Fruit fly (Drosophila melanogaster) whole organism, embryonic: ENCODE results near the gene CG42726.

Source experiments
- BEAF-32 ChIP-seq: fragments of 200-800 bp; sonication (Bioruptor generic); optimal IDR thresholded peaks from 3 replicates; lab custom pipeline; 2017; ENCODE audit warnings: missing biosample characterization, missing genetic modification characterization, mild to moderate bottlenecking, moderate library complexity, missing genetic modification reagents
- CG12236 ChIP-seq: fragments of 200-800 bp; sonication (Bioruptor generic); optimal IDR thresholded peaks from 2 replicates; lab custom pipeline; 2016; ENCODE audit warnings: missing biosample characterization, missing genetic modification characterization
- CG14860 ChIP-seq: fragments of 200-800 bp; sonication (Bioruptor generic); IDR thresholded peaks from 3 replicates; pipeline ENCODE4 v1.3.6; 2022; ENCODE audit warnings: missing biosample characterization, missing genetic modification characterization; ENCODE audit not compliant: partially characterized antibody
- CG16813 ChIP-seq: fragments of 200-800 bp; sonication (Bioruptor generic); IDR thresholded peaks from 3 replicates; pipeline ENCODE4 v1.3.6; 2022; ENCODE audit warnings: missing biosample characterization, missing genetic modification characterization; ENCODE audit not compliant: partially characterized antibody
- CG16863 ChIP-seq: fragments of 200-800 bp; sonication (Bioruptor generic); optimal IDR thresholded peaks from 3 replicates; lab custom pipeline; 2016; ENCODE audit warnings: missing biosample characterization, missing genetic modification characterization
- CG2116 ChIP-seq: fragments of 200-800 bp; sonication (Bioruptor generic); optimal IDR thresholded peaks from 3 replicates; lab custom pipeline; 2018; ENCODE audit warnings: missing biosample characterization, mild to moderate bottlenecking, missing genetic modification characterization
- CG32767 ChIP-seq: fragments of 200-800 bp; sonication (Bioruptor generic); IDR thresholded peaks from 2 replicates; pipeline ENCODE4 v1.3.6; 2022; ENCODE audit warnings: missing biosample characterization, missing genetic modification characterization
- CG34376 ChIP-seq: fragments of 200-800 bp; sonication (Bioruptor generic); optimal IDR thresholded peaks from 2 replicates; lab custom pipeline; 2018; ENCODE audit warnings: missing biosample characterization, mild to moderate bottlenecking, missing genetic modification characterization
- CG3847 ChIP-seq: fragments of 200-800 bp; sonication (Bioruptor generic); IDR thresholded peaks from 2 replicates; pipeline ENCODE4 v1.3.6; 2022; ENCODE audit warnings: missing biosample characterization, missing genetic modification characterization
- CG4730 ChIP-seq: fragments of 200-800 bp; sonication (Bioruptor generic); IDR thresholded peaks from 2 replicates; pipeline ENCODE4 v1.3.6; 2022; ENCODE audit warnings: missing biosample characterization, missing genetic modification characterization
- CG6654 ChIP-seq: fragments of 200-800 bp; sonication (Bioruptor generic); optimal IDR thresholded peaks from 2 replicates; lab custom pipeline; 2017; ENCODE audit warnings: missing biosample characterization, mild to moderate bottlenecking, missing genetic modification characterization
- CG6683 ChIP-seq: fragments of 200-800 bp; sonication (Bioruptor generic); optimal IDR thresholded peaks from 2 replicates; lab custom pipeline; 2017; ENCODE audit warnings: missing biosample characterization, mild to moderate bottlenecking, missing genetic modification characterization, missing genetic modification reagents
- CG6791 ChIP-seq: fragments of 200-800 bp; sonication (Bioruptor generic); IDR thresholded peaks from 3 replicates; pipeline ENCODE4 v1.3.6; 2022; ENCODE audit warnings: missing biosample characterization, missing genetic modification characterization; ENCODE audit not compliant: partially characterized antibody
- CG7745 ChIP-seq: fragments of 200-800 bp; sonication (Bioruptor generic); optimal IDR thresholded peaks from 2 replicates; lab custom pipeline; 2018; ENCODE audit warnings: missing biosample characterization, mild to moderate bottlenecking, missing genetic modification characterization, moderate library complexity
- CG7987 ChIP-seq: fragments of 200-800 bp; sonication (Bioruptor generic); optimal IDR thresholded peaks from 2 replicates; lab custom pipeline; 2018; ENCODE audit warnings: missing biosample characterization, mild to moderate bottlenecking, missing genetic modification characterization, moderate library complexity
- CTCF ChIP-seq: fragments of 200-800 bp; sonication (Bioruptor generic); optimal IDR thresholded peaks from 2 replicates; lab custom pipeline; 2017; ENCODE audit warnings: missing biosample characterization, mild to moderate bottlenecking, missing genetic modification characterization, moderate library complexity
- Deaf1 ChIP-seq: fragments of 200-800 bp; optimal IDR thresholded peaks from 3 replicates; lab custom pipeline; 2019; ENCODE audit warnings: missing biosample characterization, mild to moderate bottlenecking, missing genetic modification characterization, moderate library complexity
- Dp ChIP-seq: fragments of 200-800 bp; sonication (Bioruptor generic); optimal IDR thresholded peaks from 2 replicates; lab custom pipeline; 2018; ENCODE audit warnings: missing biosample characterization, mild to moderate bottlenecking, missing genetic modification characterization, moderate library complexity
- E2f2 ChIP-seq: fragments of 200-800 bp; sonication (Bioruptor generic); IDR thresholded peaks from 2 replicates; pipeline ENCODE4 v1.3.6; 2022; ENCODE audit warnings: missing biosample characterization, missing genetic modification characterization
- Fer2 ChIP-seq: fragments of 200-800 bp; sonication (Bioruptor generic); optimal IDR thresholded peaks from 2 replicates; lab custom pipeline; 2018; ENCODE audit warnings: missing biosample characterization, mild to moderate bottlenecking, missing genetic modification characterization, moderate library complexity
- Hand ChIP-seq: fragments of 200-800 bp; sonication (Bioruptor generic); optimal IDR thresholded peaks from 2 replicates; lab custom pipeline; 2017; ENCODE audit warnings: mild to moderate bottlenecking, missing biosample characterization, missing genetic modification reagents, missing genetic modification characterization
- Hr78 ChIP-seq, 2 experiments: fragments of 200-800 bp in 1 of 2; fragments of >200 bp in 1 of 2; sonication (Bioruptor generic) in 1 of 2; optimal IDR thresholded peaks; 2 replicates each; lab custom pipeline; 2017 to 2019; ENCODE audit warnings: missing biosample characterization in 2 of 2, missing genetic modification characterization in 2 of 2, mild to moderate bottlenecking in 1 of 2, moderate library complexity in 1 of 2
- MBD-R2 ChIP-seq: fragments of 200-800 bp; sonication (Bioruptor generic); IDR thresholded peaks from 2 replicates; pipeline ENCODE4 v1.3.6; 2022; ENCODE audit warnings: missing biosample characterization, missing genetic modification characterization
- Neu2 ChIP-seq: fragments of 200-800 bp; sonication (Bioruptor generic); optimal IDR thresholded peaks from 3 replicates; lab custom pipeline; 2016; ENCODE audit warnings: missing biosample characterization, missing genetic modification characterization, borderline replicate concordance
- Opbp ChIP-seq: fragments of 200-800 bp; sonication (Bioruptor generic); IDR thresholded peaks from 3 replicates; pipeline ENCODE4 v1.3.6; 2022; ENCODE audit warnings: missing biosample characterization, missing genetic modification characterization; ENCODE audit not compliant: partially characterized antibody
- Sox100B ChIP-seq: fragments of 200-800 bp; sonication (Bioruptor generic); optimal IDR thresholded peaks from 3 replicates; lab custom pipeline; 2018; ENCODE audit warnings: missing biosample characterization, mild to moderate bottlenecking, missing genetic modification characterization
- Sry-δ ChIP-seq: fragments of 200-800 bp; sonication (Bioruptor generic); optimal IDR thresholded peaks from 2 replicates; lab custom pipeline; 2016; ENCODE audit warnings: missing biosample characterization, missing genetic modification characterization
- Stat92E ChIP-seq, 3 experiments: fragments of >200 bp in 2 of 3; fragments of 200-800 bp in 1 of 3; sonication (Bioruptor generic) in 1 of 3; optimal IDR thresholded peaks; 2 replicates each; lab custom pipeline; 2017 to 2019; ENCODE audit warnings: missing biosample characterization in 3 of 3, missing genetic modification characterization in 3 of 3, mild to moderate bottlenecking in 1 of 3, moderate library complexity in 1 of 3
- Xrp1 ChIP-seq: fragments of 200-800 bp; sonication (Bioruptor generic); IDR thresholded peaks from 2 replicates; pipeline ENCODE4 v1.3.6; 2022; ENCODE audit warnings: missing biosample characterization, missing genetic modification characterization
- ara ChIP-seq: fragments of 200-800 bp; sonication (Bioruptor generic); IDR thresholded peaks from 2 replicates; pipeline ENCODE4 v1.3.6; 2022; ENCODE audit warnings: missing biosample characterization, missing genetic modification characterization
- bbx ChIP-seq: fragments of 200-800 bp; sonication (Bioruptor generic); IDR thresholded peaks from 2 replicates; pipeline ENCODE4 v1.3.6; 2022; ENCODE audit warnings: missing biosample characterization, missing genetic modification characterization; ENCODE audit not compliant: partially characterized antibody
- btn ChIP-seq: fragments of 200-800 bp; sonication (Bioruptor generic); optimal IDR thresholded peaks from 2 replicates; lab custom pipeline; 2016; ENCODE audit warnings: missing biosample characterization, missing genetic modification characterization
- crp ChIP-seq, 2 experiments: fragments of 200-800 bp; sonication (Bioruptor generic); optimal IDR thresholded peaks; 2 replicates in 1 of 2; 3 replicates in 1 of 2; lab custom pipeline; 2017; ENCODE audit warnings: missing biosample characterization in 2 of 2, missing genetic modification characterization in 2 of 2, mild to moderate bottlenecking in 1 of 2, moderate library complexity in 1 of 2
- ham ChIP-seq: fragments of 200-800 bp; sonication (Bioruptor generic); IDR thresholded peaks from 2 replicates; pipeline ENCODE4 v1.3.6; 2022; ENCODE audit warnings: missing biosample characterization, missing genetic modification characterization
- hbn ChIP-seq: fragments of 200-800 bp; sonication (Bioruptor generic); IDR thresholded peaks from 2 replicates; pipeline ENCODE4 v1.3.6; 2022; ENCODE audit warnings: missing biosample characterization, missing genetic modification characterization; ENCODE audit not compliant: partially characterized antibody
- kni ChIP-seq: fragments of 200-800 bp; sonication (Bioruptor generic); optimal IDR thresholded peaks from 3 replicates; lab custom pipeline; 2017; ENCODE audit warnings: mild to moderate bottlenecking, missing biosample characterization, missing genetic modification reagents, missing genetic modification characterization
- knrl ChIP-seq: fragments of 200-800 bp; sonication (Bioruptor generic); IDR thresholded peaks from 3 replicates; pipeline ENCODE4 v1.3.6; 2022; ENCODE audit warnings: missing biosample characterization, missing genetic modification characterization; ENCODE audit not compliant: partially characterized antibody
- lab ChIP-seq: fragments of 200-800 bp; sonication (Bioruptor generic); optimal IDR thresholded peaks from 3 replicates; lab custom pipeline; 2017; ENCODE audit warnings: missing biosample characterization, missing genetic modification characterization, mild to moderate bottlenecking, moderate library complexity, missing genetic modification reagents
- lilli ChIP-seq: fragments of 200-800 bp; sonication (Bioruptor generic); optimal IDR thresholded peaks from 3 replicates; lab custom pipeline; 2016; ENCODE audit warnings: missing biosample characterization, missing genetic modification characterization
- mld ChIP-seq: fragments of 200-800 bp; sonication (Bioruptor generic); IDR thresholded peaks from 3 replicates; pipeline ENCODE4 v1.3.6; 2022; ENCODE audit warnings: missing biosample characterization, missing genetic modification characterization; ENCODE audit not compliant: partially characterized antibody
- nmo ChIP-seq: fragments of 200-800 bp; sonication (Bioruptor generic); optimal IDR thresholded peaks from 2 replicates; lab custom pipeline; 2018; ENCODE audit warnings: missing biosample characterization, mild to moderate bottlenecking, missing genetic modification characterization, moderate library complexity
- org-1 ChIP-seq: fragments of 200-800 bp; sonication (Bioruptor generic); optimal IDR thresholded peaks from 2 replicates; lab custom pipeline; 2017; ENCODE audit warnings: missing biosample characterization, missing genetic modification characterization
- pzg ChIP-seq: fragments of 200-800 bp; sonication (Bioruptor generic); optimal IDR thresholded peaks from 3 replicates; lab custom pipeline; 2018; ENCODE audit warnings: missing biosample characterization, mild to moderate bottlenecking, missing genetic modification characterization, moderate library complexity
- schlank ChIP-seq: fragments of 200-800 bp; sonication (Bioruptor generic); optimal IDR thresholded peaks from 2 replicates; lab custom pipeline; 2018; ENCODE audit warnings: missing biosample characterization, mild to moderate bottlenecking, missing genetic modification characterization
- sens ChIP-seq: fragments of 200-800 bp; sonication (Bioruptor generic); peaks from one replicate; lab custom pipeline; 2016; ENCODE audit warnings: missing biosample characterization, missing genetic modification characterization
- stwl ChIP-seq: fragments of 200-800 bp; sonication (Bioruptor generic); optimal IDR thresholded peaks from 3 replicates; lab custom pipeline; 2018; ENCODE audit warnings: missing biosample characterization, mild to moderate bottlenecking, missing genetic modification characterization, moderate library complexity
- unc-4 ChIP-seq: fragments of 200-800 bp; sonication (Bioruptor generic); IDR thresholded peaks from 2 replicates; pipeline ENCODE4 v1.3.6; 2022; ENCODE audit warnings: missing biosample characterization, missing genetic modification characterization; ENCODE audit not compliant: partially characterized antibody
- usp ChIP-seq: fragments of >200 bp; optimal IDR thresholded peaks from 2 replicates; lab custom pipeline; 2017; ENCODE audit warnings: missing biosample characterization, missing genetic modification characterization
- wek ChIP-seq: fragments of 200-800 bp; sonication (Bioruptor generic); optimal IDR thresholded peaks from 3 replicates; lab custom pipeline; 2018; ENCODE audit warnings: missing biosample characterization, mild to moderate bottlenecking, missing genetic modification characterization, moderate library complexity

The CG42726 gene

dm6 chr3R:15363608-15364007, 15.8 kb downstream of the CG42726 start, which contains the start of gene CG6171 (continued):
- 0 out of 2 replicates have a peak, but pooled peaks have one; percentile 55 for TF ChIP-seq bbx (GFP tag; lab: Robert Waterston, UW)
- TF ChIP-seq knrl: peak; percentile 50
- TF ChIP-seq CG6654: no peak
- TF ChIP-seq ham: no peak
- no peak for TF ChIP-seq mld (GFP tag; lab: Robert Waterston, UW)
- TF ChIP-seq CG14860 (GFP tag; lab: Robert Waterston, UW): peak; percentile 48; the same call in 1 of the 3 replicates
- no peak for TF ChIP-seq btn
- TF ChIP-seq Opbp (GFP tag; lab: Robert Waterston, UW): peak; percentile 43; the same call in 1 of the 3 replicates
- no peak for TF ChIP-seq nmo (GFP tag; lab: Kevin White, UChicago)
- no peak for TF ChIP-seq CG6683 (GFP tag; lab: Kevin White, UChicago)
- peak; percentile 47; the same call in 1 of the 2 replicates for TF ChIP-seq CG32767 (GFP tag; lab: Robert Waterston, UW)
- TF ChIP-seq Sox100B (GFP tag; lab: Kevin White, UChicago): no peak
- no peak for TF ChIP-seq CG7745 (tag; lab: Kevin White, UChicago)
- TF ChIP-seq CG2116 (GFP tag; lab: Kevin White, UChicago): peak; percentile 70
- TF ChIP-seq usp (GFP tag; lab: Kevin White, UChicago): no peak
- no peak for TF ChIP-seq CG7987 (GFP tag; lab: Kevin White, UChicago)
- TF ChIP-seq unc-4: peak; percentile 59
- peak; percentile 61 for TF ChIP-seq stwl (tag; lab: Kevin White, UChicago)
- no peak for TF ChIP-seq Stat92E (GFP tag; optimal IDR thresholded peaks at IDR 0.05; lab: Kevin White, UChicago)
- TF ChIP-seq Fer2 (tag; lab: Kevin White, UChicago): no peak
- TF ChIP-seq lab: no peak
- TF ChIP-seq Neu2 (GFP tag; lab: Kevin White, UChicago): peak; percentile 18
- TF ChIP-seq MBD-R2: peak; percentile 70
- TF ChIP-seq CG4730 (GFP tag; lab: Robert Waterston, UW): no peak
- TF ChIP-seq Hand (GFP tag; lab: Kevin White, UChicago): no peak
- peak; percentile 55 for TF ChIP-seq pzg (GFP tag; lab: Kevin White, UChicago)
- TF ChIP-seq kni (GFP tag; lab: Kevin White, UChicago): no peak
- TF ChIP-seq schlank (tag; lab: Kevin White, UChicago): no peak
- TF ChIP-seq CG16813 (GFP tag; lab: Robert Waterston, UW): 0 out of 3 replicates have a peak, but pooled peaks have one; percentile 29
- no peak for TF ChIP-seq ara
- no peak for TF ChIP-seq wek (GFP tag; lab: Kevin White, UChicago)
- peak in 1 of 2 experiments; percentile 15 for TF ChIP-seq crp (GFP tag; optimal IDR thresholded peaks at IDR 0.05; lab: Kevin White, UChicago)
- peak; percentile 91 for TF ChIP-seq E2f2
- peak; percentile 44; the same call in 1 of the 2 replicates for TF ChIP-seq hbn
- no peak for TF ChIP-seq Hr78 (GFP tag; optimal IDR thresholded peaks at IDR 0.05; lab: Kevin White, UChicago)
- no peak for TF ChIP-seq CTCF
- TF ChIP-seq CG3847: no peak
- 0 out of 2 replicates have a peak, but pooled peaks have one; percentile 14 for TF ChIP-seq Xrp1 (GFP tag; lab: Robert Waterston, UW)
- peak; percentile 63 for TF ChIP-seq BEAF-32 (GFP tag; lab: Kevin White, UChicago)
- peak; percentile 28 for TF ChIP-seq lilli (GFP tag; lab: Kevin White, UChicago)
- peak; percentile 8 for TF ChIP-seq CG34376 (GFP tag; lab: Kevin White, UChicago)
- peak; percentile 84 for TF ChIP-seq Sry-δ (GFP tag; lab: Kevin White, UChicago)
- TF ChIP-seq CG6791 (GFP tag; lab: Robert Waterston, UW): peak; percentile 70; the same call in 2 of the 3 replicates
- TF ChIP-seq sens: peak; percentile 80
- peak; percentile 82 for TF ChIP-seq Dp (GFP tag; lab: Kevin White, UChicago)
- no peak for TF ChIP-seq Deaf1 (tag; lab: Kevin White, UChicago)
- TF ChIP-seq org-1: no peak
- TF ChIP-seq CG12236 (GFP tag; lab: Kevin White, UChicago): no peak
- peak; percentile 75 for TF ChIP-seq CG16863
